Fruit fly (Drosophila melanogaster): Measurements from ENCODE around the gene ATPsynCF6.

Gene ATPsynCF6

dm6 chr3R:23347432-23348305 lies 8.2 kb downstream of the ATPsynCF6 start, which contains the start of gene PolE1 (continued):
- TF ChIP-seq vvl (GFP tag; IDR thresholded peaks at IDR 0.05), result peak; percentile 37; the same call in 1 of the 2 replicates
- TF ChIP-seq sob (GFP tag; IDR thresholded peaks at IDR 0.05), result peak; percentile 10; the same call in 1 of the 2 replicates
- no peak for TF ChIP-seq CG7839 (tag; optimal IDR thresholded peaks at IDR 0.05)
- TF ChIP-seq sens (GFP tag), result peak; percentile 80
- TF ChIP-seq stc (GFP tag; IDR thresholded peaks at IDR 0.05), result no peak
- TF ChIP-seq CG17912 (GFP tag; optimal IDR thresholded peaks at IDR 0.05), result no peak
- no peak for TF ChIP-seq p53 (GFP tag; optimal IDR thresholded peaks at IDR 0.05)
- peak in 1 of 2 experiments; percentile 4 for TF ChIP-seq dpn (GFP tag; optimal IDR thresholded peaks at IDR 0.05)
- TF ChIP-seq gsb (GFP tag; IDR thresholded peaks at IDR 0.05), result no peak
- no peak for TF ChIP-seq tgo (GFP tag; IDR thresholded peaks at IDR 0.05)
- TF ChIP-seq Gsc (GFP tag; IDR thresholded peaks at IDR 0.05), result no peak
- peak; percentile 3 for TF ChIP-seq mam (GFP tag; optimal IDR thresholded peaks at IDR 0.05)
- no peak for TF ChIP-seq Chrac-16 (GFP tag; optimal IDR thresholded peaks at IDR 0.05)
- no peak for TF ChIP-seq CG10979 (tag; optimal IDR thresholded peaks at IDR 0.05)
- TF ChIP-seq bigmax (GFP tag; optimal IDR thresholded peaks at IDR 0.05), result no peak
- no peak for TF ChIP-seq psq (GFP tag; optimal IDR thresholded peaks at IDR 0.05)
- no peak for TF ChIP-seq Deaf1 (tag; optimal IDR thresholded peaks at IDR 0.05)
- TF ChIP-seq Aef1 (GFP tag; IDR thresholded peaks at IDR 0.05), result no peak
- no peak for TF ChIP-seq hb (GFP tag; IDR thresholded peaks at IDR 0.05; ENCODE audit: partially characterized antibody)
- TF ChIP-seq Dfd (GFP tag; optimal IDR thresholded peaks at IDR 0.05), result no peak
- no peak for TF ChIP-seq CG9727 (GFP tag; optimal IDR thresholded peaks at IDR 0.05)
- TF ChIP-seq btn (GFP tag; optimal IDR thresholded peaks at IDR 0.05), result no peak
- TF ChIP-seq wor (GFP tag; IDR thresholded peaks at IDR 0.05), result no peak
- TF ChIP-seq Awh (GFP tag; IDR thresholded peaks at IDR 0.05), result 0 out of 2 replicates have a peak, but pooled peaks have one; percentile 21
- TF ChIP-seq CG7556 (GFP tag; optimal IDR thresholded peaks at IDR 0.05), result no peak
- TF ChIP-seq run (tag; optimal IDR thresholded peaks at IDR 0.05), result no peak
- no peak for TF ChIP-seq CG1602 (GFP tag; optimal IDR thresholded peaks at IDR 0.05)
- TF ChIP-seq CG18011 (GFP tag; optimal IDR thresholded peaks at IDR 0.05), result no peak
- no peak for TF ChIP-seq CG14860 (GFP tag; IDR thresholded peaks at IDR 0.05; ENCODE audit: partially characterized antibody)
- TF ChIP-seq CG34422 (GFP tag; IDR thresholded peaks at IDR 0.05), result no peak; the same call in 2 of the 3 replicates
- TF ChIP-seq CG12236 (GFP tag; optimal IDR thresholded peaks at IDR 0.05), result no peak
- no peak for TF ChIP-seq tna (GFP tag; IDR thresholded peaks at IDR 0.05; ENCODE audit: partially characterized antibody)
- TF ChIP-seq vfl (GFP tag; optimal IDR thresholded peaks at IDR 0.05), result no peak
- no peak for TF ChIP-seq schlank (tag; optimal IDR thresholded peaks at IDR 0.05)
- peak; percentile 85 for TF ChIP-seq sd (tag; optimal IDR thresholded peaks at IDR 0.05)
- TF ChIP-seq Vsx1 (GFP tag; optimal IDR thresholded peaks at IDR 0.05), result no peak
- TF ChIP-seq Neu2 (GFP tag; optimal IDR thresholded peaks at IDR 0.05; ENCODE audit: borderline replicate concordance), result no peak
- no peak for TF ChIP-seq CG5180 (GFP tag; optimal IDR thresholded peaks at IDR 0.05)
- TF ChIP-seq CG17612 (GFP tag; IDR thresholded peaks at IDR 0.05), result no peak
- TF ChIP-seq dmrt11E (tag; optimal IDR thresholded peaks at IDR 0.05), result no peak
- TF ChIP-seq CG10366 (GFP tag; IDR thresholded peaks at IDR 0.05), result no peak
- TF ChIP-seq Lim3 (GFP tag; IDR thresholded peaks at IDR 0.05), result no peak
- no peak for TF ChIP-seq lov (optimal IDR thresholded peaks at IDR 0.05)
- no peak for TF ChIP-seq lov (GFP tag; IDR thresholded peaks at IDR 0.05)
- TF ChIP-seq Doc2 (GFP tag; IDR thresholded peaks at IDR 0.05), result no peak
- no peak for TF ChIP-seq CG33213 (GFP tag; optimal IDR thresholded peaks at IDR 0.05)
- no peak for TF ChIP-seq her (GFP tag; optimal IDR thresholded peaks at IDR 0.05)
- TF ChIP-seq CG17829 (tag; optimal IDR thresholded peaks at IDR 0.05), result no peak
- TF ChIP-seq pb (GFP tag; optimal IDR thresholded peaks at IDR 0.05), result no peak
- TF ChIP-seq Stat92E (GFP tag; optimal IDR thresholded peaks at IDR 0.05), result no peak

All from whole organism, embryonic.